Worm (Caenorhabditis elegans) whole organism, L1 larva: Measurements from ENCODE around the gene his-39.

Source experiments
- nhr-71 ChIP-seq: sonication (generic microtip); optimal IDR thresholded peaks from 2 replicates; lab custom pipeline; 2016; ENCODE audit warnings: mild to moderate bottlenecking, missing genetic modification characterization, moderate library complexity, missing compliant biosample characterization
- nhr-77 ChIP-seq: fragments of 150-350 bp; optimal IDR thresholded peaks from 2 replicates; lab custom pipeline; 2014; ENCODE audit warnings: missing biosample characterization, missing genetic modification characterization
- tbx-2 ChIP-seq: sonication (generic microtip); optimal IDR thresholded peaks from 2 replicates; lab custom pipeline; 2016; ENCODE audit warnings: missing genetic modification characterization, missing compliant biosample characterization

DNA sequence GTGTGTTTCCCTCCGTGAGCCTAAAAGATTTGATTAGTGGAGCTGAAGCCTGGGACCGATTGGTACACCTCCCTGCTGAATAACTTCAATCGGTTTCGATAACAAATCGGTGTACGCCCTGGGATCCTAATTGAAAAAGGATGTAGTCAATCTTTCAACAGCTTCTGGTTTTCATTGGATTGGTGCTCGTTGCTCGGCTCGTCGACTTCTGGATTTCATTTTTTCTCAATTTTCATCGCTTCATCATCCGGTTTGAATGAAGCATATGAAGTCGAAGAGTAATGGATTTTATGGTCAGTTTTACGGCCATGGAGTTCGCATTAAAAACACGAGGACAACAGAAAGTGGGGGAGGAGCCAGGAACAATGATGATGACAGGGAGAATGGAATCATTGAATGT is 19.6 kb downstream of the his-39 start:
- TF ChIP-seq nhr-71 (tag; lab: Kevin White, UChicago) (no peak), tbx-2 (peak; percentile 27), nhr-77 (tag; lab: Kevin White, UChicago) (no peak)
